Fruit fly (Drosophila melanogaster) ovary, adult (tissue): Measurements from ENCODE around the gene CG5282.

ENCODE experiments used
- CG17801 ChIP-seq: fragments of 200-800 bp; optimal IDR thresholded peaks from 2 replicates; lab custom pipeline; 2019; ENCODE audit warnings: missing biosample characterization, mild to moderate bottlenecking, missing genetic modification characterization, moderate library complexity; ENCODE audit not compliant: partially characterized antibody

Gene CG5282

dm6 chr3L:20425888-20426287 is at the start of gene CG5282:
Gene CG5282, minus strand, starts transcription at chr3L:20426071.
- TF ChIP-seq CG17801, result no peak

- peak; percentile 87 for TF ChIP-seq CG17801
Observed at dm6 chr3L:20474789-20475208, 48.9 kb upstream of the CG5282 start.

- TF ChIP-seq CG17801, result no peak
Observed at dm6 chr3L:20474197-20474788, 48.4 kb upstream of the CG5282 start, which contains the start of gene isoQC. Gene isoQC, plus strand, starts transcription at chr3L:20474466.

dm6 chr3L:20473021-20473799 is 47.3 kb upstream of the CG5282 start, which contains the start of the genes CG32428 and CG5969:
Gene CG32428, minus strand, starts transcription at chr3L:20473723.
Gene CG5969, plus strand, starts transcription at chr3L:20473783.
- peak; percentile 24 for TF ChIP-seq CG17801

dm6 chr3L:20472607-20473006 is 46.7 kb upstream of the CG5282 start:
- no peak for TF ChIP-seq CG17801

- TF ChIP-seq CG17801, result no peak
Observed at dm6 chr3L:20471499-20472313, 45.8 kb upstream of the CG5282 start.

- TF ChIP-seq CG17801, result peak; percentile 2
Observed at dm6 chr3L:20470991-20471498, 45.2 kb upstream of the CG5282 start.

dm6 chr3L:20467433-20467832 is 41.6 kb upstream of the CG5282 start:
- no peak for TF ChIP-seq CG17801

dm6 chr3L:20466599-20466998 is 40.7 kb upstream of the CG5282 start, which contains the start of gene Tdh:
Gene Tdh, plus strand, starts transcription at chr3L:20466944.
- no peak for TF ChIP-seq CG17801

dm6 chr3L:20465941-20466340 is 40.1 kb upstream of the CG5282 start, which contains the start of gene CG42764:
Gene CG42764, minus strand, starts transcription at chr3L:20466041.
- TF ChIP-seq CG17801, result no peak

dm6 chr3L:20464677-20465076 is 38.8 kb upstream of the CG5282 start, which contains the start of gene atk:
Gene atk, minus strand, starts transcription at chr3L:20464862.
- no peak for TF ChIP-seq CG17801

- TF ChIP-seq CG17801, result no peak
Observed at dm6 chr3L:20462391-20462790, 36.5 kb upstream of the CG5282 start.

dm6 chr3L:20460383-20460782 is 34.5 kb upstream of the CG5282 start, which contains the start of gene mag:
Gene mag, plus strand, starts transcription at chr3L:20460683.
- no peak for TF ChIP-seq CG17801

- peak; percentile 67 for TF ChIP-seq CG17801
Observed at dm6 chr3L:20452813-20453682, 27.2 kb upstream of the CG5282 start, which contains the start of gene CG5199. Gene CG5199, minus strand, starts transcription at chr3L:20452864.

dm6 chr3L:20448773-20449172 is 22.9 kb upstream of the CG5282 start:
- no peak for TF ChIP-seq CG17801
